Worm (Caenorhabditis elegans) whole organism, early embryonic: ENCODE measurements around the gene Y102E9.5.

ENCODE experiments used
- B0310.2 ChIP-seq: sonication (generic microtip); optimal IDR thresholded peaks from 2 replicates; lab custom pipeline; 2016; ENCODE audit warnings: mild to moderate bottlenecking, missing genetic modification characterization, missing compliant biosample characterization
- F13C5.2 ChIP-seq: sonication (generic microtip); optimal IDR thresholded peaks from 2 replicates; lab custom pipeline; 2017; ENCODE audit warnings: mild to moderate bottlenecking, missing genetic modification characterization, inconsistent platforms, missing compliant biosample characterization
- aly-1 ChIP-seq: sonication (generic microtip); optimal IDR thresholded peaks from 2 replicates; lab custom pipeline; 2016; ENCODE audit warnings: missing genetic modification characterization, missing compliant biosample characterization
- ama-1 ChIP-seq: fragments of 150-350 bp; optimal IDR thresholded peaks from 2 replicates; lab custom pipeline; 2014
- ceh-13 ChIP-seq: fragments of 200-800 bp; sonication (Bioruptor generic); optimal IDR thresholded peaks from 2 replicates; lab custom pipeline; 2018; ENCODE audit warnings: mild to moderate bottlenecking, missing genetic modification characterization, missing compliant biosample characterization
- ceh-36 ChIP-seq: sonication (generic microtip); optimal IDR thresholded peaks from 2 replicates; lab custom pipeline; 2016; ENCODE audit warnings: missing genetic modification characterization, inconsistent platforms, missing compliant biosample characterization
- ets-7 ChIP-seq: sonication (generic microtip); optimal IDR thresholded peaks from 2 replicates; lab custom pipeline; 2016; ENCODE audit warnings: missing genotype, missing genetic modification characterization, missing compliant biosample characterization
- flt-1 ChIP-seq: fragments of 200-800 bp; sonication (Bioruptor generic); IDR thresholded peaks from 2 replicates; pipeline ENCODE4 v1.3.6; 2022; ENCODE audit warnings: missing genetic modification characterization, missing compliant biosample characterization
- hmbx-1 ChIP-seq: sonication (generic microtip); optimal IDR thresholded peaks from 2 replicates; lab custom pipeline; 2016; ENCODE audit warnings: mild to moderate bottlenecking, missing genetic modification characterization, missing compliant biosample characterization
- hmg-4 ChIP-seq: fragments of 200-800 bp; sonication (Bioruptor generic); optimal IDR thresholded peaks from 2 replicates; lab custom pipeline; 2018; ENCODE audit warnings: mild to moderate bottlenecking, missing genetic modification characterization, missing compliant biosample characterization
- scrt-1 ChIP-seq: fragments of 200-800 bp; sonication (Bioruptor generic); IDR thresholded peaks from 2 replicates; pipeline ENCODE4 v1.3.6; 2022; ENCODE audit warnings: missing genetic modification characterization, missing compliant biosample characterization
- tra-4 ChIP-seq: sonication (generic microtip); optimal IDR thresholded peaks from 2 replicates; lab custom pipeline; 2017; ENCODE audit warnings: missing genetic modification characterization, missing compliant biosample characterization

- TF ChIP-seq ceh-36 (tag; lab: Kevin White, UChicago): no peak
- no peak for TF ChIP-seq hmg-4 (GFP tag; lab: Kevin White, UChicago)
- TF ChIP-seq ceh-13: no peak
- TF ChIP-seq B0310.2 (tag; lab: Kevin White, UChicago): no peak
- no peak for TF ChIP-seq ama-1 (lab: Kevin White, UChicago)
- no peak for TF ChIP-seq ets-7
- no peak for TF ChIP-seq aly-1 (tag; lab: Kevin White, UChicago)
- no peak for TF ChIP-seq flt-1 (GFP tag; lab: Robert Waterston, UW)
- TF ChIP-seq scrt-1: no peak
- no peak for TF ChIP-seq tra-4
- TF ChIP-seq hmbx-1 (tag; lab: Kevin White, UChicago): no peak
- no peak for TF ChIP-seq F13C5.2
Measured at ce11 chrIII:6725489-6725888, 4.6 kb downstream of the Y102E9.5 start, which contains the start of gene wdr-4.
